Fruit fly (Drosophila melanogaster): ENCODE results near the gene wol.

wol gene

dm6 chr2L:8293449-8293848 lies 9.3 kb downstream of the wol start:
- TF ChIP-seq CG8478 (optimal IDR thresholded peaks at IDR 0.05), result no peak

- TF ChIP-seq CG8478 (optimal IDR thresholded peaks at IDR 0.05) (no peak), CTCF (optimal IDR thresholded peaks at IDR 0.05) (no peak)
These were observed 10.5 kb downstream of the wol start for dm6 chr2L:8292159-8292887.

dm6 chr2L:8290653-8291233 lies 12.0 kb downstream of the wol start:
- no peak for TF ChIP-seq CG8478 (optimal IDR thresholded peaks at IDR 0.05)

dm6 chr2L:8290092-8290424 lies 12.7 kb downstream of the wol start:
- TF ChIP-seq CTCF (optimal IDR thresholded peaks at IDR 0.05), result no peak

dm6 chr2L:8289352-8290091 lies 13.3 kb downstream of the wol start:
- TF ChIP-seq CTCF (optimal IDR thresholded peaks at IDR 0.05) (no peak), CG8478 (optimal IDR thresholded peaks at IDR 0.05) (no peak)

dm6 chr2L:8288087-8288486 lies 14.7 kb downstream of the wol start:
- TF ChIP-seq CG8478 (optimal IDR thresholded peaks at IDR 0.05) (no peak), CTCF (optimal IDR thresholded peaks at IDR 0.05) (no peak)

dm6 chr2L:8286595-8286994 lies 16.2 kb downstream of the wol start:
- TF ChIP-seq CTCF (optimal IDR thresholded peaks at IDR 0.05), result no peak
- TF ChIP-seq CG8478 (optimal IDR thresholded peaks at IDR 0.05), result no peak

dm6 chr2L:8284913-8285619 lies 17.7 kb downstream of the wol start:
- TF ChIP-seq CTCF (optimal IDR thresholded peaks at IDR 0.05), result no peak
- TF ChIP-seq CG8478 (optimal IDR thresholded peaks at IDR 0.05), result no peak

- no peak for TF ChIP-seq CG8478 (optimal IDR thresholded peaks at IDR 0.05)
- no peak for TF ChIP-seq CTCF (optimal IDR thresholded peaks at IDR 0.05)
These were observed 20.9 kb downstream of the wol start for dm6 chr2L:8281872-8282271.

dm6 chr2L:8280225-8280624 lies 22.6 kb downstream of the wol start:
- TF ChIP-seq CG8478 (optimal IDR thresholded peaks at IDR 0.05) (no peak), CTCF (optimal IDR thresholded peaks at IDR 0.05) (no peak)

dm6 chr2L:8279400-8280065 lies 23.3 kb downstream of the wol start:
- no peak for TF ChIP-seq CTCF (optimal IDR thresholded peaks at IDR 0.05)
- TF ChIP-seq CG8478 (optimal IDR thresholded peaks at IDR 0.05), result no peak

- TF ChIP-seq CTCF (optimal IDR thresholded peaks at IDR 0.05) (no peak), CG8478 (optimal IDR thresholded peaks at IDR 0.05) (no peak)
These were observed 25.1 kb downstream of the wol start for dm6 chr2L:8277561-8278201.

- TF ChIP-seq CTCF (optimal IDR thresholded peaks at IDR 0.05) (no peak), CG8478 (optimal IDR thresholded peaks at IDR 0.05) (no peak)
These were observed 25.9 kb downstream of the wol start for dm6 chr2L:8276880-8277279.

- TF ChIP-seq CG8478 (optimal IDR thresholded peaks at IDR 0.05) (no peak), CTCF (optimal IDR thresholded peaks at IDR 0.05) (no peak)
These were observed 26.5 kb downstream of the wol start for dm6 chr2L:8276287-8276686.

All from S2 (cell line).